Fruit fly (Drosophila melanogaster) whole organism, prepupa: ENCODE measurements around the gene CG45064.
A peak's percentile ranks its signal among the peaks of the same experiment; 100 is the strongest.

Experiments
- CG6792 ChIP-seq: fragments of 200-800 bp; sonication (Bioruptor generic); optimal IDR thresholded peaks from 3 replicates; lab custom pipeline; 2016; ENCODE audit warnings: missing biosample characterization, missing genetic modification characterization
- CG6808 ChIP-seq: fragments of 200-800 bp; sonication (Bioruptor generic); optimal IDR thresholded peaks from 3 replicates; lab custom pipeline; 2017; ENCODE audit warnings: missing biosample characterization, missing genetic modification characterization, mild to moderate bottlenecking, moderate library complexity, missing genetic modification reagents
- CG6854 ChIP-seq: fragments of 200-800 bp; sonication (Bioruptor generic); optimal IDR thresholded peaks from 2 replicates; lab custom pipeline; 2017; ENCODE audit warnings: missing biosample characterization, mild to moderate bottlenecking, missing genetic modification characterization
- Eip93F ChIP-seq: fragments of 200-800 bp; sonication (Bioruptor generic); optimal IDR thresholded peaks from 2 replicates; lab custom pipeline; 2016; ENCODE audit warnings: missing biosample characterization, mild to moderate bottlenecking, missing genetic modification characterization
- Smox ChIP-seq: fragments of 200-800 bp; sonication (Bioruptor generic); optimal IDR thresholded peaks from 3 replicates; lab custom pipeline; 2016; ENCODE audit warnings: missing biosample characterization, missing genetic modification characterization
- Sox102F ChIP-seq: fragments of 200-800 bp; sonication (Bioruptor generic); optimal IDR thresholded peaks from 2 replicates; lab custom pipeline; 2016; ENCODE audit warnings: missing biosample characterization, mild to moderate bottlenecking, missing genetic modification characterization
- achi ChIP-seq: fragments of 200-800 bp; sonication (Bioruptor generic); optimal IDR thresholded peaks from 3 replicates; lab custom pipeline; 2016; ENCODE audit warnings: missing biosample characterization, missing genetic modification characterization
- esn ChIP-seq: fragments of 200-800 bp; sonication (Bioruptor generic); optimal IDR thresholded peaks from 2 replicates; lab custom pipeline; 2016; ENCODE audit warnings: missing biosample characterization, mild to moderate bottlenecking, missing genetic modification characterization, moderate library complexity

DNA sequence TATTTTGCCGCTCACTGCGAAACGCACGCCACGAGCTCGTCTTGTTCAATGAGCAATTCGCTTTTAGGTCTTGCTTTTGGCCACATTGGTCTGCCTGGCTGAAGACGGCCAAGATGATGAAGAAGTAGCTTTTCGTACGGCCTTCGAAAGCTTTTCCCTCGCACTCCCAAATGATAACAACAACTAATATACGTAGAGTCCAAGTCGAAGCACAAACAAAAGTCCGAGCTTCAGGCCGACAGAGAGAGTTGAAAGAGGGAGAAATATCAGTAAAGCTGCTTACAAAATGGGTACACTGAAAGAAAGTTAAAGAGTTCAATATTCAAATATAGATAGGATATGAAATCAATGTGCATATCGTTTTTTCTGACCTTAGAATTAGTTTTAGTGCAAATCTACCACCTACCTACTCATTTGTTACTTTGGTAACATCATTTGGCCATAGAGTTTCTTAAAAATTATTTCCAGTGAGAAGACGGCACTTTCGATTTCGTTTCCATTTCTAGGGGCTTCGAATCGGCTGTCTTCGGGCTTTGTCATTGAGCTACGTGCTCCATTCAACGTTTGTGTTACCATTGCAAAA, at the start of gene CG45064, which contains the start of gene CG45065:
- TF ChIP-seq achi (GFP tag; lab: Kevin White, UChicago) (peak; percentile 84), Eip93F (GFP tag; lab: Kevin White, UChicago) (peak; percentile 36), esn (GFP tag; lab: Kevin White, UChicago) (peak; percentile 92), Sox102F (GFP tag; lab: Kevin White, UChicago) (peak; percentile 88), CG6792 (GFP tag; lab: Kevin White, UChicago) (peak; percentile 91), Smox (peak; percentile 81), CG6808 (GFP tag; lab: Kevin White, UChicago) (peak; percentile 47), CG6854 (GFP tag; lab: Kevin White, UChicago) (no peak)
